Fruit fly (Drosophila melanogaster) whole organism, adult: Measurements from ENCODE around the gene Hs3st-B.

ENCODE experiments used
- CG11617 ChIP-seq: fragments of 200-800 bp; sonication (Bioruptor generic); optimal IDR thresholded peaks from 2 replicates; lab custom pipeline; 2017; ENCODE audit warnings: mild to moderate bottlenecking, missing biosample characterization, missing genetic modification reagents, missing genetic modification characterization
- CG12768 ChIP-seq: fragments of 200-800 bp; sonication (Bioruptor generic); optimal IDR thresholded peaks from 2 replicates; lab custom pipeline; 2017; ENCODE audit warnings: missing biosample characterization, missing genetic modification characterization, mild to moderate bottlenecking, moderate library complexity, missing genetic modification reagents
- CG14711 ChIP-seq: fragments of 200-800 bp; sonication (Bioruptor generic); optimal IDR thresholded peaks from 2 replicates; lab custom pipeline; 2018; ENCODE audit warnings: missing biosample characterization, mild to moderate bottlenecking, missing genetic modification characterization, moderate library complexity
- CG1620 ChIP-seq: fragments of 200-800 bp; sonication (Bioruptor generic); optimal IDR thresholded peaks from 2 replicates; lab custom pipeline; 2016; ENCODE audit warnings: missing biosample characterization, missing genetic modification characterization
- CG33017 ChIP-seq: fragments of 200-800 bp; sonication (Bioruptor generic); optimal IDR thresholded peaks from 2 replicates; lab custom pipeline; 2018; ENCODE audit warnings: missing biosample characterization, mild to moderate bottlenecking, missing genetic modification characterization, moderate library complexity
- CG5204 ChIP-seq: fragments of 200-800 bp; sonication (Bioruptor generic); optimal IDR thresholded peaks from 2 replicates; lab custom pipeline; 2016; ENCODE audit warnings: missing biosample characterization, missing genetic modification characterization
- CG7045 ChIP-seq: fragments of 200-800 bp; sonication (Bioruptor generic); optimal IDR thresholded peaks from 2 replicates; lab custom pipeline; 2017; ENCODE audit warnings: missing biosample characterization, mild to moderate bottlenecking, missing genetic modification characterization
- CG7101 ChIP-seq: fragments of 200-800 bp; sonication (Bioruptor generic); optimal IDR thresholded peaks from 2 replicates; lab custom pipeline; 2018; ENCODE audit warnings: missing biosample characterization, mild to moderate bottlenecking, missing genetic modification characterization, moderate library complexity
- Clk ChIP-seq: fragments of 200-800 bp; sonication (Bioruptor generic); optimal IDR thresholded peaks from 2 replicates; lab custom pipeline; 2017; ENCODE audit warnings: missing biosample characterization, missing genetic modification characterization
- Crg-1 ChIP-seq: fragments of 200-800 bp; sonication (Bioruptor generic); optimal IDR thresholded peaks from 2 replicates; lab custom pipeline; 2016; ENCODE audit warnings: missing biosample characterization, missing genetic modification characterization
- Hr96 ChIP-seq: fragments of 200-800 bp; sonication (Bioruptor generic); optimal IDR thresholded peaks from 2 replicates; lab custom pipeline; 2016; ENCODE audit warnings: missing biosample characterization, missing genetic modification characterization
- Mnt ChIP-seq: fragments of 200-800 bp; sonication (Bioruptor generic); optimal IDR thresholded peaks from 2 replicates; lab custom pipeline; 2016; ENCODE audit warnings: missing biosample characterization, mild to moderate bottlenecking, missing genetic modification characterization
- bab1 ChIP-seq: fragments of 200-800 bp; sonication (Bioruptor generic); optimal IDR thresholded peaks from 3 replicates; lab custom pipeline; 2019; ENCODE audit warnings: missing biosample characterization, mild to moderate bottlenecking, missing genetic modification characterization, moderate library complexity
- cic ChIP-seq: fragments of 200-800 bp; sonication (Bioruptor generic); optimal IDR thresholded peaks from 2 replicates; lab custom pipeline; 2017; ENCODE audit warnings: missing biosample characterization, mild to moderate bottlenecking, missing genetic modification characterization, moderate library complexity
- cnc ChIP-seq, 2 experiments: fragments of >200 bp; optimal IDR thresholded peaks; 2 replicates each; lab custom pipeline; 2017
- kay ChIP-seq: fragments of 200-800 bp; sonication (Bioruptor generic); peaks from one replicate; lab custom pipeline; 2016; ENCODE audit warnings: missing biosample characterization, missing genetic modification characterization, borderline replicate concordance
- ovo ChIP-seq: fragments of 200-800 bp; sonication (Bioruptor generic); optimal IDR thresholded peaks from 2 replicates; lab custom pipeline; 2016; ENCODE audit warnings: missing biosample characterization, missing genetic modification characterization
- pad ChIP-seq: fragments of 200-800 bp; sonication (Bioruptor generic); optimal IDR thresholded peaks from 3 replicates; lab custom pipeline; 2017; ENCODE audit warnings: missing biosample characterization, missing genetic modification characterization, mild to moderate bottlenecking, moderate library complexity, missing genetic modification reagents
- tj ChIP-seq: fragments of 200-800 bp; sonication (Bioruptor generic); optimal IDR thresholded peaks from 3 replicates; lab custom pipeline; 2017; ENCODE audit warnings: missing biosample characterization, mild to moderate bottlenecking, missing genetic modification characterization, moderate library complexity
- toe ChIP-seq: fragments of 200-800 bp; sonication (Bioruptor generic); optimal IDR thresholded peaks from 2 replicates; lab custom pipeline; 2016; ENCODE audit warnings: missing biosample characterization, missing genetic modification characterization

The Hs3st-B gene

dm6 chrX:19291780-19292605, 43.6 kb downstream of the Hs3st-B start:
- no peak for TF ChIP-seq Mnt
- TF ChIP-seq Clk (GFP tag; lab: Kevin White, UChicago) = no peak
- no peak for TF ChIP-seq CG5204
- TF ChIP-seq Hr96 (GFP tag; lab: Kevin White, UChicago) = no peak
- no peak for TF ChIP-seq bab1 (GFP tag; lab: Kevin White, UChicago)
- TF ChIP-seq ovo (GFP tag; lab: Kevin White, UChicago) = no peak
- no peak for TF ChIP-seq cic (GFP tag; lab: Kevin White, UChicago)
- no peak for TF ChIP-seq kay (GFP tag; lab: Kevin White, UChicago)
- TF ChIP-seq CG7101 (tag; lab: Kevin White, UChicago) = no peak
- no peak for TF ChIP-seq Crg-1 (GFP tag; lab: Kevin White, UChicago)
- no peak for TF ChIP-seq CG33017
- TF ChIP-seq CG7045 (GFP tag; lab: Kevin White, UChicago) = no peak
- TF ChIP-seq pad (GFP tag; lab: Kevin White, UChicago) = no peak
- TF ChIP-seq CG1620 (GFP tag; lab: Kevin White, UChicago) = no peak
- peak; percentile 2 for TF ChIP-seq CG11617 (GFP tag; lab: Kevin White, UChicago)
- TF ChIP-seq CG12768 (GFP tag; lab: Kevin White, UChicago) = no peak
- TF ChIP-seq cnc (optimal IDR thresholded peaks at IDR 0.05; lab: Kevin White, UChicago) = no peak
- TF ChIP-seq toe (GFP tag; lab: Kevin White, UChicago) = no peak
- peak; percentile 39 for TF ChIP-seq CG14711 (tag; lab: Kevin White, UChicago)
- TF ChIP-seq tj (GFP tag; lab: Kevin White, UChicago) = peak; percentile 24

dm6 chrX:19293320-19293719, 44.9 kb downstream of the Hs3st-B start:
- TF ChIP-seq cic (GFP tag; lab: Kevin White, UChicago) (no peak), CG33017 (no peak), Crg-1 (GFP tag; lab: Kevin White, UChicago) (no peak), kay (GFP tag; lab: Kevin White, UChicago) (no peak), CG11617 (GFP tag; lab: Kevin White, UChicago) (no peak), ovo (GFP tag; lab: Kevin White, UChicago) (no peak), toe (GFP tag; lab: Kevin White, UChicago) (no peak), CG5204 (no peak), Hr96 (GFP tag; lab: Kevin White, UChicago) (no peak), CG7045 (GFP tag; lab: Kevin White, UChicago) (no peak), CG7101 (tag; lab: Kevin White, UChicago) (no peak), bab1 (GFP tag; lab: Kevin White, UChicago) (no peak), pad (GFP tag; lab: Kevin White, UChicago) (no peak), Clk (GFP tag; lab: Kevin White, UChicago) (no peak), tj (GFP tag; lab: Kevin White, UChicago) (no peak), CG1620 (GFP tag; lab: Kevin White, UChicago) (no peak), CG14711 (tag; lab: Kevin White, UChicago) (no peak), CG12768 (GFP tag; lab: Kevin White, UChicago) (no peak), Mnt (no peak), cnc (optimal IDR thresholded peaks at IDR 0.05; lab: Kevin White, UChicago) (no peak)

- no peak for TF ChIP-seq CG1620 (GFP tag; lab: Kevin White, UChicago)
- peak; percentile 26 for TF ChIP-seq Mnt
- TF ChIP-seq CG5204 = no peak
These were observed 45.6 kb downstream of the Hs3st-B start for dm6 chrX:19294030-19294429.

- no peak for TF ChIP-seq toe (GFP tag; lab: Kevin White, UChicago)
These were observed 46.5 kb downstream of the Hs3st-B start for dm6 chrX:19294953-19295352.

- TF ChIP-seq Hr96 (GFP tag; lab: Kevin White, UChicago) = no peak
- TF ChIP-seq pad (GFP tag; lab: Kevin White, UChicago) = no peak
- no peak for TF ChIP-seq CG5204
- TF ChIP-seq kay (GFP tag; lab: Kevin White, UChicago) = no peak
- no peak for TF ChIP-seq CG33017
- TF ChIP-seq Crg-1 (GFP tag; lab: Kevin White, UChicago) = no peak
- TF ChIP-seq CG7045 (GFP tag; lab: Kevin White, UChicago) = no peak
- TF ChIP-seq CG14711 (tag; lab: Kevin White, UChicago) = no peak
- no peak for TF ChIP-seq bab1 (GFP tag; lab: Kevin White, UChicago)
- no peak for TF ChIP-seq Clk (GFP tag; lab: Kevin White, UChicago)
- no peak for TF ChIP-seq CG12768 (GFP tag; lab: Kevin White, UChicago)
- TF ChIP-seq Mnt = no peak
- no peak for TF ChIP-seq ovo (GFP tag; lab: Kevin White, UChicago)
- TF ChIP-seq CG1620 (GFP tag; lab: Kevin White, UChicago) = no peak
- no peak for TF ChIP-seq cic (GFP tag; lab: Kevin White, UChicago)
- no peak for TF ChIP-seq tj (GFP tag; lab: Kevin White, UChicago)
- no peak for TF ChIP-seq CG7101 (tag; lab: Kevin White, UChicago)
- no peak for TF ChIP-seq cnc (optimal IDR thresholded peaks at IDR 0.05; lab: Kevin White, UChicago)
These were observed 47.5 kb downstream of the Hs3st-B start for dm6 chrX:19295831-19296423.
